Fruit fly (Drosophila melanogaster): ENCODE results near the gene CG1074.

The CG1074 gene

DNA sequence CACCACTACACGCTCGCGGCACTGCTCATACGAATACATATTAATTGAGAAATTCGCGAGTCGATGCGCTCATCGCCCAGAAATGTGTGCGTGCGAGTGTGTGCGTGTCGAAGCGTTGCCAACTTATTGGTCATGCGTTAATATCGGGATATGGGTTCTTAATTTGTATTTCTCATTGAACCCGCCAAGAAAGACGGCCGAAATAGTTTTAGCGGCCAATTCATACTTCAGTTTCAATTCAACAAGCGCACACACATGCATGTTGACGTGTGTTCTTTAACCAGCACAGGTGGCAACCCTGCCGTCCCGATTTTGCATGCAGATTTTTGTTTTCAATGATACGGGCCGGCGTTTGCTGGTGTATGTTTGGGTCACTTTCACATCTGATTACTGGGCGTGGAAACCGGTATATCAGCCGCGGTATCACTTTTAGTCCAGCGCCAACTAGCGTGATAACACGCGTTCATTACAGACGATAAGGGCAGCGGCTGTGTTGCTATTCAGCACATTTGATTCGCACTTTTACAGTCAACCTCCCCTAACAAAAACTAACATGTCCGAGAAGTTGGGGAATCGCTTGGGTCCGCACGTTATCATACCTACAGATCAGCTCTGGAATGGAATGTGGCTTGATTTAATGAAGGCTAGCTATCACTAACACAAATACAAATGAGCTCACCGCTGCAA, 29.9 kb upstream of the CG1074 start:
- TF ChIP-seq toe (GFP tag; optimal IDR thresholded peaks at IDR 0.05) (peak; percentile 27), tj (GFP tag; optimal IDR thresholded peaks at IDR 0.05) (peak; percentile 58), Clk (GFP tag; optimal IDR thresholded peaks at IDR 0.05) (no peak), CG12768 (GFP tag; optimal IDR thresholded peaks at IDR 0.05) (peak; percentile 42), bab1 (GFP tag; optimal IDR thresholded peaks at IDR 0.05) (peak; percentile 22), CG5204 (GFP tag; optimal IDR thresholded peaks at IDR 0.05) (no peak), CG14711 (tag; optimal IDR thresholded peaks at IDR 0.05) (peak; percentile 91), Mnt (GFP tag; optimal IDR thresholded peaks at IDR 0.05) (peak; percentile 85), cic (GFP tag; optimal IDR thresholded peaks at IDR 0.05) (peak; percentile 75), CG33017 (tag; optimal IDR thresholded peaks at IDR 0.05) (peak; percentile 33)

dm6 chr3R:4407325-4407724, 26.4 kb upstream of the CG1074 start:
- no peak for TF ChIP-seq Mnt (GFP tag; optimal IDR thresholded peaks at IDR 0.05)
- TF ChIP-seq CG7045 (GFP tag; optimal IDR thresholded peaks at IDR 0.05): no peak
- TF ChIP-seq CG11617 (GFP tag; optimal IDR thresholded peaks at IDR 0.05): no peak
- TF ChIP-seq pad (GFP tag; optimal IDR thresholded peaks at IDR 0.05): no peak
- TF ChIP-seq CG1620 (GFP tag; optimal IDR thresholded peaks at IDR 0.05): no peak
- no peak for TF ChIP-seq ovo (GFP tag; optimal IDR thresholded peaks at IDR 0.05)
- no peak for TF ChIP-seq Crg-1 (GFP tag; optimal IDR thresholded peaks at IDR 0.05)
- TF ChIP-seq CG14711 (tag; optimal IDR thresholded peaks at IDR 0.05): no peak
- no peak for TF ChIP-seq Hr96 (GFP tag; optimal IDR thresholded peaks at IDR 0.05)
- TF ChIP-seq cnc (optimal IDR thresholded peaks at IDR 0.05): no peak
- no peak for TF ChIP-seq bab1 (GFP tag; optimal IDR thresholded peaks at IDR 0.05)
- no peak for TF ChIP-seq cic (GFP tag; optimal IDR thresholded peaks at IDR 0.05)
- no peak for TF ChIP-seq CG5204 (GFP tag; optimal IDR thresholded peaks at IDR 0.05)
- TF ChIP-seq kay (GFP tag; ENCODE audit: borderline replicate concordance): no peak
- no peak for TF ChIP-seq CG33017 (tag; optimal IDR thresholded peaks at IDR 0.05)
- TF ChIP-seq toe (GFP tag; optimal IDR thresholded peaks at IDR 0.05): no peak
- TF ChIP-seq Clk (GFP tag; optimal IDR thresholded peaks at IDR 0.05): no peak
- no peak for TF ChIP-seq CG7101 (tag; optimal IDR thresholded peaks at IDR 0.05)

DNA sequence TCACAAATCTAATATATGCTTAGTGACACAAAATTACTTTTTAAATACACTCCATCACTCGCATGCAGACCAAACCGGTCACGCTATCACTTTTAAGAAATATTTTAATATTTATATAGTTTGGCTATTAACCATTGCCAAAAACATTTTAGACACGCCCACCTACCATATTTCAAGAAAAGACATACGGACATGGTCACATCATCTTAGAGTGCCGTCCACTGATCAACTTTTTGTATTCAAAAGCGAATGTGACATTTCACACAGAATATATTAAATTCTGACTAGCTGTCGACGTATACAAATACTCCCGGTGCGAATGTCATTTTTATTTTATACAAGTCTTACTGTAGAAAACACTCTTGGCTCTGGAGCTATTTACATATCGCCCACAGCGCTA, 17.6 kb upstream of the CG1074 start, which contains the start of gene CG31528:
CG31528 (plus strand) TSS at position 301 of the 400 bp plus-strand sequence.
- TF ChIP-seq Crg-1 (GFP tag; optimal IDR thresholded peaks at IDR 0.05) (no peak), kay (GFP tag; ENCODE audit: borderline replicate concordance) (no peak), bab1 (GFP tag; optimal IDR thresholded peaks at IDR 0.05) (no peak), CG14711 (tag; optimal IDR thresholded peaks at IDR 0.05) (no peak), CG11617 (GFP tag; optimal IDR thresholded peaks at IDR 0.05) (no peak), CG7101 (tag; optimal IDR thresholded peaks at IDR 0.05) (no peak), cnc (optimal IDR thresholded peaks at IDR 0.05) (no peak), ovo (GFP tag; optimal IDR thresholded peaks at IDR 0.05) (no peak), CG33017 (tag; optimal IDR thresholded peaks at IDR 0.05) (no peak), Mnt (GFP tag; optimal IDR thresholded peaks at IDR 0.05) (no peak), CG12768 (GFP tag; optimal IDR thresholded peaks at IDR 0.05) (no peak), Clk (GFP tag; optimal IDR thresholded peaks at IDR 0.05) (no peak), CG1620 (GFP tag; optimal IDR thresholded peaks at IDR 0.05) (no peak), tj (GFP tag; optimal IDR thresholded peaks at IDR 0.05) (no peak), CG7045 (GFP tag; optimal IDR thresholded peaks at IDR 0.05) (no peak), toe (GFP tag; optimal IDR thresholded peaks at IDR 0.05) (no peak), Hr96 (GFP tag; optimal IDR thresholded peaks at IDR 0.05) (no peak)

DNA sequence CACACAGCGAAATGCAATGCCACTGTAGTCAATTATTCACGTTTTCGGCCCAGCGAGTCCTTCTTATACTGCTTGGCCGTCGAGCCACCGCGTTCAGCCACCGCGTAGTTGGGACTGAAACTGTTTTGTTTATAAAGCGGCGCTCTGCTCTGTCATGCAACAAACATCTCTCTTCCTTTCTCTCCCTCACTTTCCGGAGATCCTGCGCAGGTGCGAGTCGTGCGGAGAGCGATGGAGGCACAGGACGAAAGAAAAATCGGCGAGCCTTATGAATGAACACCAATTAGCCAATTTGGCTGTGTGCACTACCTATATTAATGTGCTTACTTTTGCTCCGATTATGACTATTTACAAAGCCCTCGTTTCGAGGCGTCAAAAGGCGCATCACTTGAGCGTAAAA, 14.3 kb upstream of the CG1074 start, which contains the start of gene CG32944:
CG32944 (minus strand) TSS at position 97 of the 400 bp plus-strand sequence.
- no peak for TF ChIP-seq CG1620 (GFP tag; optimal IDR thresholded peaks at IDR 0.05)
- TF ChIP-seq CG7045 (GFP tag; optimal IDR thresholded peaks at IDR 0.05): no peak
- TF ChIP-seq kay (GFP tag; ENCODE audit: borderline replicate concordance): no peak
- TF ChIP-seq Mnt (GFP tag; optimal IDR thresholded peaks at IDR 0.05): no peak
- TF ChIP-seq cic (GFP tag; optimal IDR thresholded peaks at IDR 0.05): no peak
- TF ChIP-seq CG14711 (tag; optimal IDR thresholded peaks at IDR 0.05): no peak
- no peak for TF ChIP-seq CG5204 (GFP tag; optimal IDR thresholded peaks at IDR 0.05)

dm6 chr3R:4426730-4427129, 7.0 kb upstream of the CG1074 start, which contains the start of gene CG31525:
Gene CG31525 (plus strand): TSS chr3R:4427030.
- TF ChIP-seq kay (GFP tag; ENCODE audit: borderline replicate concordance) (no peak), pad (GFP tag; optimal IDR thresholded peaks at IDR 0.05) (no peak), Clk (GFP tag; optimal IDR thresholded peaks at IDR 0.05) (no peak), CG5204 (GFP tag; optimal IDR thresholded peaks at IDR 0.05) (no peak), bab1 (GFP tag; optimal IDR thresholded peaks at IDR 0.05) (no peak), CG14711 (tag; optimal IDR thresholded peaks at IDR 0.05) (no peak), toe (GFP tag; optimal IDR thresholded peaks at IDR 0.05) (no peak), CG11617 (GFP tag; optimal IDR thresholded peaks at IDR 0.05) (no peak), Crg-1 (GFP tag; optimal IDR thresholded peaks at IDR 0.05) (no peak), CG1620 (GFP tag; optimal IDR thresholded peaks at IDR 0.05) (no peak), cnc (optimal IDR thresholded peaks at IDR 0.05) (no peak), CG7101 (tag; optimal IDR thresholded peaks at IDR 0.05) (no peak), CG7045 (GFP tag; optimal IDR thresholded peaks at IDR 0.05) (no peak), tj (GFP tag; optimal IDR thresholded peaks at IDR 0.05) (no peak), Mnt (GFP tag; optimal IDR thresholded peaks at IDR 0.05) (no peak), cic (GFP tag; optimal IDR thresholded peaks at IDR 0.05) (no peak)
